Worm (Caenorhabditis elegans): ENCODE measurements around the gene kbp-3.

- TF ChIP-seq fos-1 (tag; optimal IDR thresholded peaks at IDR 0.05) (no peak), nhr-12 (tag; optimal IDR thresholded peaks at IDR 0.05) (no peak), fkh-10 (GFP tag; optimal IDR thresholded peaks at IDR 0.05) (no peak), nhr-28 (tag; optimal IDR thresholded peaks at IDR 0.05) (no peak), R02D3.7 (tag; optimal IDR thresholded peaks at IDR 0.05) (no peak), lin-15B (tag; optimal IDR thresholded peaks at IDR 0.05) (peak; percentile 70)
Measured at ce11 chrII:14365182-14365751, 24.6 kb downstream of the kbp-3 start, which contains the start of gene imb-2.
